Worm (Caenorhabditis elegans): ENCODE measurements around the gene K07C11.10.

The K07C11.10 gene

DNA sequence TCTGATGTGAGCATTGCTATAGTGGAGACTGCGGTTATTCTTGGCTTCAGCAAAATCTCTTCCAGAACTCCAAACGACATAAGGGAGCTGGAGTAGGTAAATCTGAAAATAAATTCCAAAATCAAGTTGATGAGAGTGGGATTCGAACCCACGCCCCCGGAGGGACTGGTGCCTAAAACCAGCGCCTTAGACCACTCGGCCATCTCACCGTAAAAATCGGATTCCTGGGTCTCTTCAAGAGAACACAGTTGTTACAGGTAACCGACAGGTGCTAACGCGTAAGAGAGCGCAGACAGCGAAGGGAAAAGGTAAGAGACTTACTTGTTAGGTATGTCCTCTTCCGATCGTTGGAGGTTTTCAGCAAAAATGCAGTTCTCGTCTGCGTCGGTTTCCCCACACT lies 8.6 kb upstream of the K07C11.10 start:
- TF ChIP-seq ztf-4 (tag; optimal IDR thresholded peaks at IDR 0.05) (no peak), unc-39 (tag; optimal IDR thresholded peaks at IDR 0.05) (no peak), nhr-12 (tag; optimal IDR thresholded peaks at IDR 0.05) (no peak), nhr-23 (tag; optimal IDR thresholded peaks at IDR 0.05) (peak; percentile 39), nhr-25 (tag; optimal IDR thresholded peaks at IDR 0.05) (peak; percentile 53), egl-5 (tag; optimal IDR thresholded peaks at IDR 0.05) (no peak), pqm-1 (tag; optimal IDR thresholded peaks at IDR 0.05) (peak; percentile 40), fos-1 (tag; optimal IDR thresholded peaks at IDR 0.05) (no peak), lsy-12 (tag; optimal IDR thresholded peaks at IDR 0.05) (peak; percentile 41), ztf-11 (tag; optimal IDR thresholded peaks at IDR 0.05) (no peak), nfya-1 (tag; optimal IDR thresholded peaks at IDR 0.05; ENCODE audit: insufficient read depth) (peak; percentile 36), R02D3.7 (tag; optimal IDR thresholded peaks at IDR 0.05) (no peak), fkh-10 (GFP tag; optimal IDR thresholded peaks at IDR 0.05) (no peak), snpc-4 (tag; optimal IDR thresholded peaks at IDR 0.05) (peak; percentile 29), elt-2 (tag; optimal IDR thresholded peaks at IDR 0.05) (peak; percentile 20), ceh-82 (tag; optimal IDR thresholded peaks at IDR 0.05) (no peak), lin-39 (tag; optimal IDR thresholded peaks at IDR 0.05) (peak; percentile 2), ZK546.5 (tag; optimal IDR thresholded peaks at IDR 0.05) (no peak), fkh-2 (tag; optimal IDR thresholded peaks at IDR 0.05) (no peak), nhr-43 (tag; optimal IDR thresholded peaks at IDR 0.05; ENCODE audit: poor library complexity, severe bottlenecking) (no peak)

DNA sequence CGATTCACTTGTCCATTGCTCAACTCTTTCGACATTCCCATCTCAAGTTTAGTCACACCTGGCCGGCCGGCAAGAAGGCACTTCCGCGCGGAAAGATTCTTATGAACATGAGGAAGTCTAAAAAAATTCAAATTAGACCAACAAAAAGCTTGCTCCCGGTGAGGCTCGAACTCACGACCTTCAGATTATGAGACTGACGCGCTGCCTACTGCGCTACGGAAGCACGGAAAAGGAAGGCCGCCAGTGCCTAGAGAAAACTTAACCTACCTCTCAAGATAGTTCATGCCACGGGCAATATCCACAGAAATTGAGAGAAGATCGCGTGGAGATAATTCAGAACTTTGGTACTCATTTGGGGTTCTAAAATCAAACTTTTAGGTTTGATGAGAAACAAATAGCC lies 3.3 kb upstream of the K07C11.10 start:
- peak; percentile 62 for TF ChIP-seq snpc-4 (tag; optimal IDR thresholded peaks at IDR 0.05)
- no peak for TF ChIP-seq unc-62 (GFP tag; optimal IDR thresholded peaks at IDR 0.05)
- peak; percentile 1 for TF ChIP-seq elt-2 (tag; optimal IDR thresholded peaks at IDR 0.05)
- peak; percentile 25 for TF ChIP-seq nfya-1 (tag; optimal IDR thresholded peaks at IDR 0.05; ENCODE audit: insufficient read depth)

ce11 chrV:8228712-8229119 lies 2.0 kb upstream of the K07C11.10 start:
- TF ChIP-seq nhr-43 (tag; optimal IDR thresholded peaks at IDR 0.05; ENCODE audit: poor library complexity, severe bottlenecking) (peak; percentile 81), ceh-82 (tag; optimal IDR thresholded peaks at IDR 0.05) (peak; percentile 41), ZK546.5 (tag; optimal IDR thresholded peaks at IDR 0.05) (no peak), nhr-23 (tag; optimal IDR thresholded peaks at IDR 0.05) (peak; percentile 91), fkh-2 (tag; optimal IDR thresholded peaks at IDR 0.05) (no peak), R02D3.7 (tag; optimal IDR thresholded peaks at IDR 0.05) (peak; percentile 73), pqm-1 (tag; optimal IDR thresholded peaks at IDR 0.05) (peak; percentile 77), elt-2 (tag; optimal IDR thresholded peaks at IDR 0.05) (peak; percentile 70), eor-1 (tag; optimal IDR thresholded peaks at IDR 0.05) (no peak), ztf-11 (tag; optimal IDR thresholded peaks at IDR 0.05) (no peak), ceh-16 (tag; optimal IDR thresholded peaks at IDR 0.05) (no peak), tbx-2 (tag; optimal IDR thresholded peaks at IDR 0.05) (peak; percentile 69), zag-1 (tag; optimal IDR thresholded peaks at IDR 0.05) (peak; percentile 3), pha-4 (tag; optimal IDR thresholded peaks at IDR 0.05) (peak; percentile 86), skn-1 (tag; optimal IDR thresholded peaks at IDR 0.05) (no peak), egl-27 (tag; optimal IDR thresholded peaks at IDR 0.05) (peak; percentile 66), nhr-237 (tag; optimal IDR thresholded peaks at IDR 0.05) (no peak), elt-3 (tag; optimal IDR thresholded peaks at IDR 0.05) (peak in 1 of 3 experiments; percentile 40), fkh-10 (GFP tag; optimal IDR thresholded peaks at IDR 0.05) (no peak), nhr-12 (tag; optimal IDR thresholded peaks at IDR 0.05) (no peak), nhr-28 (tag; optimal IDR thresholded peaks at IDR 0.05) (no peak), lin-39 (tag; optimal IDR thresholded peaks at IDR 0.05) (peak; percentile 69), nfya-1 (tag; optimal IDR thresholded peaks at IDR 0.05; ENCODE audit: insufficient read depth) (peak; percentile 82), nhr-77 (tag; optimal IDR thresholded peaks at IDR 0.05) (peak; percentile 45), fos-1 (tag; optimal IDR thresholded peaks at IDR 0.05) (no peak), unc-39 (tag; optimal IDR thresholded peaks at IDR 0.05) (no peak), nhr-11 (tag; optimal IDR thresholded peaks at IDR 0.05) (no peak), sea-2 (GFP tag; optimal IDR thresholded peaks at IDR 0.05) (no peak), elt-1 (tag; optimal IDR thresholded peaks at IDR 0.05) (no peak), aly-2 (tag; optimal IDR thresholded peaks at IDR 0.05) (peak; percentile 91), egl-5 (tag; optimal IDR thresholded peaks at IDR 0.05) (no peak), nhr-67 (tag; optimal IDR thresholded peaks at IDR 0.05) (no peak), ceh-28 (tag; optimal IDR thresholded peaks at IDR 0.05) (peak; percentile 59), mml-1 (tag; optimal IDR thresholded peaks at IDR 0.05) (no peak), ama-1 (optimal IDR thresholded peaks at IDR 0.05) (peak; percentile 94), nhr-76 (tag; optimal IDR thresholded peaks at IDR 0.05) (no peak), daf-12 (tag; optimal IDR thresholded peaks at IDR 0.05) (no peak), mdl-1 (tag; optimal IDR thresholded peaks at IDR 0.05) (no peak), lin-15B (tag; optimal IDR thresholded peaks at IDR 0.05) (peak; percentile 49), jun-1 (tag; optimal IDR thresholded peaks at IDR 0.05) (no peak), lsy-12 (tag; optimal IDR thresholded peaks at IDR 0.05) (peak; percentile 58), ztf-4 (tag; optimal IDR thresholded peaks at IDR 0.05) (no peak), hmg-11 (tag; optimal IDR thresholded peaks at IDR 0.05) (peak; percentile 80), unc-62 (GFP tag; optimal IDR thresholded peaks at IDR 0.05) (no peak), ceh-9 (tag; optimal IDR thresholded peaks at IDR 0.05) (no peak), snpc-4 (tag; optimal IDR thresholded peaks at IDR 0.05) (peak; percentile 99), nhr-25 (tag; optimal IDR thresholded peaks at IDR 0.05) (peak; percentile 84)

Measured in whole organism, L3 larva.